Fruit fly (Drosophila melanogaster) whole organism, embryonic: Measurements from ENCODE around the gene CG34180.

Source experiments
- Adf1 ChIP-seq: fragments of 200-800 bp; sonication (Bioruptor generic); IDR thresholded peaks from 2 replicates; pipeline ENCODE4 v1.3.6; 2022; ENCODE audit warnings: missing biosample characterization, missing genetic modification characterization
- Atf6 ChIP-seq: fragments of 200-800 bp; sonication (Bioruptor generic); IDR thresholded peaks from 2 replicates; pipeline ENCODE4 v1.3.6; 2022; ENCODE audit warnings: missing biosample characterization, missing genetic modification characterization
- Awh ChIP-seq: fragments of 200-800 bp; sonication (Bioruptor generic); IDR thresholded peaks from 2 replicates; pipeline ENCODE4, ENCODE4 v1.3.6; 2022; ENCODE audit warnings: missing biosample characterization, missing genetic modification characterization
- Bdp1 ChIP-seq: fragments of 200-800 bp; sonication (Bioruptor generic); optimal IDR thresholded peaks from 3 replicates; lab custom pipeline; 2016; ENCODE audit warnings: missing biosample characterization, missing genetic modification characterization
- CG10431 ChIP-seq: fragments of 200-800 bp; sonication (Bioruptor generic); optimal IDR thresholded peaks from 3 replicates; lab custom pipeline; 2018; ENCODE audit warnings: missing biosample characterization, mild to moderate bottlenecking, missing genetic modification characterization
- CG10959 ChIP-seq: fragments of 200-800 bp; sonication (Bioruptor generic); IDR thresholded peaks from 2 replicates; pipeline ENCODE4 v1.3.6; 2022; ENCODE audit warnings: missing biosample characterization, missing genetic modification characterization
- CG11560 ChIP-seq: fragments of 200-800 bp; sonication (Bioruptor generic); IDR thresholded peaks from 3 replicates; pipeline ENCODE4 v1.3.6; 2022; ENCODE audit warnings: missing biosample characterization, missing genetic modification characterization
- CG11723 ChIP-seq: fragments of 200-800 bp; sonication (Bioruptor generic); optimal IDR thresholded peaks from 2 replicates; lab custom pipeline; 2017; ENCODE audit warnings: missing biosample characterization, mild to moderate bottlenecking, missing genetic modification characterization
- CG1233 ChIP-seq: fragments of 200-800 bp; sonication (Bioruptor generic); optimal IDR thresholded peaks from 4 replicates; lab custom pipeline; 2018; ENCODE audit warnings: missing biosample characterization, mild to moderate bottlenecking, missing genetic modification characterization
- CG13296 ChIP-seq: fragments of 200-800 bp; sonication (Bioruptor generic); optimal IDR thresholded peaks from 3 replicates; lab custom pipeline; 2018; ENCODE audit warnings: missing biosample characterization, mild to moderate bottlenecking, missing genetic modification characterization
- CG13624 ChIP-seq: fragments of 200-800 bp; sonication (Bioruptor generic); optimal IDR thresholded peaks from 2 replicates; lab custom pipeline; 2016; ENCODE audit warnings: missing biosample characterization, missing genetic modification characterization
- CG13894 ChIP-seq: fragments of 200-800 bp; sonication (Bioruptor generic); optimal IDR thresholded peaks from 3 replicates; lab custom pipeline; 2018; ENCODE audit warnings: missing biosample characterization, mild to moderate bottlenecking, missing genetic modification characterization, moderate library complexity
- CG17359 ChIP-seq: fragments of 200-800 bp; sonication (Bioruptor generic); optimal IDR thresholded peaks from 3 replicates; lab custom pipeline; 2018; ENCODE audit warnings: missing biosample characterization, mild to moderate bottlenecking, missing genetic modification characterization, moderate library complexity
- CG17385 ChIP-seq: fragments of 200-800 bp; sonication (Bioruptor generic); optimal IDR thresholded peaks from 3 replicates; lab custom pipeline; 2018; ENCODE audit warnings: missing biosample characterization, mild to moderate bottlenecking, missing genetic modification characterization
- CG17912 ChIP-seq: fragments of 200-800 bp; sonication (Bioruptor generic); optimal IDR thresholded peaks from 2 replicates; lab custom pipeline; 2018; ENCODE audit warnings: missing biosample characterization, mild to moderate bottlenecking, missing genetic modification characterization
- CG18011 ChIP-seq: fragments of 200-800 bp; sonication (Bioruptor generic); optimal IDR thresholded peaks from 2 replicates; lab custom pipeline; 2017; ENCODE audit warnings: missing biosample characterization, missing genetic modification characterization, mild to moderate bottlenecking, moderate library complexity, missing genotype
- CG30431 ChIP-seq: fragments of 200-800 bp; sonication (Bioruptor generic); optimal IDR thresholded peaks from 2 replicates; lab custom pipeline; 2017; ENCODE audit warnings: missing biosample characterization, missing genetic modification characterization
- CG32767 ChIP-seq: fragments of 200-800 bp; sonication (Bioruptor generic); IDR thresholded peaks from 2 replicates; pipeline ENCODE4 v1.3.6; 2022; ENCODE audit warnings: missing biosample characterization, missing genetic modification characterization
- CG32772 ChIP-seq: fragments of 200-800 bp; sonication (Bioruptor generic); IDR thresholded peaks from 2 replicates; pipeline ENCODE4 v1.3.6; 2022; ENCODE audit warnings: missing biosample characterization, missing genetic modification characterization
- CG33557 ChIP-seq: fragments of 200-800 bp; sonication (Bioruptor generic); optimal IDR thresholded peaks from 2 replicates; lab custom pipeline; 2019; ENCODE audit warnings: missing biosample characterization, mild to moderate bottlenecking, missing genetic modification characterization, moderate library complexity
- CG34376 ChIP-seq: fragments of 200-800 bp; sonication (Bioruptor generic); optimal IDR thresholded peaks from 2 replicates; lab custom pipeline; 2018; ENCODE audit warnings: missing biosample characterization, mild to moderate bottlenecking, missing genetic modification characterization
- CG34422 ChIP-seq: fragments of 200-800 bp; sonication (Bioruptor generic); IDR thresholded peaks from 3 replicates; pipeline ENCODE4 v1.3.6; 2022; ENCODE audit warnings: missing biosample characterization, missing genetic modification characterization
- CG4854 ChIP-seq: fragments of 200-800 bp; sonication (Bioruptor generic); optimal IDR thresholded peaks from 2 replicates; lab custom pipeline; 2016; ENCODE audit warnings: missing biosample characterization, missing genetic modification characterization, inconsistent platforms
- CG6272 ChIP-seq: fragments of 200-800 bp; sonication (Bioruptor generic); IDR thresholded peaks from 2 replicates; pipeline ENCODE4 v1.3.6; 2022; ENCODE audit warnings: missing biosample characterization, missing genetic modification characterization
- CG9215 ChIP-seq: fragments of 200-800 bp; sonication (Bioruptor generic); IDR thresholded peaks from 2 replicates; pipeline ENCODE4 v1.3.6; 2022; ENCODE audit warnings: missing biosample characterization, missing genetic modification characterization
- Deaf1 ChIP-seq: fragments of 200-800 bp; optimal IDR thresholded peaks from 3 replicates; lab custom pipeline; 2019; ENCODE audit warnings: missing biosample characterization, mild to moderate bottlenecking, missing genetic modification characterization, moderate library complexity
- Elba2 ChIP-seq: fragments of 200-800 bp; sonication (Bioruptor generic); optimal IDR thresholded peaks from 3 replicates; lab custom pipeline; 2016; ENCODE audit warnings: missing biosample characterization, missing genetic modification characterization
- Ets97D ChIP-seq: fragments of 200-800 bp; sonication (Bioruptor generic); optimal IDR thresholded peaks from 3 replicates; lab custom pipeline; 2016; ENCODE audit warnings: missing biosample characterization, missing genetic modification characterization
- Fer1 ChIP-seq: fragments of 200-800 bp; sonication (Bioruptor generic); optimal IDR thresholded peaks from 2 replicates; lab custom pipeline; 2017; ENCODE audit warnings: missing biosample characterization, mild to moderate bottlenecking, missing genetic modification characterization
- abd-A ChIP-seq: fragments of 200-800 bp; sonication (Bioruptor generic); optimal IDR thresholded peaks from 3 replicates; lab custom pipeline; 2019; ENCODE audit warnings: missing biosample characterization, mild to moderate bottlenecking, missing genetic modification characterization, moderate library complexity
- ac ChIP-seq: fragments of 200-800 bp; sonication (Bioruptor generic); optimal IDR thresholded peaks from 3 replicates; lab custom pipeline; 2017; ENCODE audit warnings: missing biosample characterization, mild to moderate bottlenecking, missing genetic modification characterization
- chinmo ChIP-seq: fragments of 200-800 bp; sonication (Bioruptor generic); IDR thresholded peaks from 4 replicates; pipeline ENCODE4 v1.3.6; 2022; ENCODE audit warnings: missing biosample characterization, missing genetic modification characterization; ENCODE audit not compliant: partially characterized antibody
- ci ChIP-seq: fragments of 200-800 bp; sonication (Bioruptor generic); IDR thresholded peaks from 3 replicates; pipeline ENCODE4 v1.3.6; 2022; ENCODE audit warnings: missing biosample characterization, missing genetic modification characterization
- crol ChIP-seq: fragments of 200-800 bp; sonication (Bioruptor generic); IDR thresholded peaks from 2 replicates; pipeline ENCODE4 v1.3.6; 2022; ENCODE audit warnings: missing biosample characterization, missing genetic modification characterization
- gce ChIP-seq: fragments of 200-800 bp; sonication (Bioruptor generic); IDR thresholded peaks from 3 replicates; pipeline ENCODE4 v1.3.6; 2022; ENCODE audit warnings: missing biosample characterization, missing genetic modification characterization
- kni ChIP-seq: fragments of 200-800 bp; sonication (Bioruptor generic); optimal IDR thresholded peaks from 3 replicates; lab custom pipeline; 2017; ENCODE audit warnings: mild to moderate bottlenecking, missing biosample characterization, missing genetic modification reagents, missing genetic modification characterization
- lola ChIP-seq, 3 experiments: fragments of >200 bp in 2 of 3; fragments of 200-800 bp in 1 of 3; sonication (Bioruptor generic) in 1 of 3; optimal IDR thresholded peaks; 2 replicates each; lab custom pipeline; 2017 to 2019; ENCODE audit warnings: missing biosample characterization in 3 of 3, missing genetic modification characterization in 3 of 3, mild to moderate bottlenecking in 1 of 3, moderate library complexity in 1 of 3
- nerfin-1 ChIP-seq: fragments of 200-800 bp; sonication (Bioruptor generic); optimal IDR thresholded peaks from 3 replicates; lab custom pipeline; 2019; ENCODE audit warnings: missing biosample characterization, mild to moderate bottlenecking, missing genetic modification characterization, moderate library complexity
- onecut ChIP-seq: fragments of 200-800 bp; sonication (Bioruptor generic); IDR thresholded peaks from 2 replicates; pipeline ENCODE4 v1.3.6; 2022; ENCODE audit warnings: missing biosample characterization, missing genetic modification characterization
- phol ChIP-seq: fragments of 200-800 bp; sonication (Bioruptor generic); optimal IDR thresholded peaks from 3 replicates; lab custom pipeline; 2018; ENCODE audit warnings: missing biosample characterization, mild to moderate bottlenecking, missing genetic modification characterization, moderate library complexity
- pros ChIP-seq: fragments of 200-800 bp; sonication (Bioruptor generic); optimal IDR thresholded peaks from 3 replicates; lab custom pipeline; 2019; ENCODE audit warnings: missing biosample characterization, mild to moderate bottlenecking, missing genetic modification characterization, moderate library complexity
- row ChIP-seq: fragments of 200-800 bp; sonication (Bioruptor generic); IDR thresholded peaks from 3 replicates; pipeline ENCODE4 v1.3.6; 2022; ENCODE audit warnings: missing biosample characterization, missing genetic modification characterization
- sqz ChIP-seq: fragments of 200-800 bp; sonication (Bioruptor generic); optimal IDR thresholded peaks from 3 replicates; lab custom pipeline; 2018; ENCODE audit warnings: missing biosample characterization, mild to moderate bottlenecking, missing genetic modification characterization
- tio ChIP-seq: fragments of 200-800 bp; sonication (Bioruptor generic); optimal IDR thresholded peaks from 2 replicates; lab custom pipeline; 2017; ENCODE audit warnings: missing biosample characterization, missing genetic modification characterization, inconsistent platforms
- vvl ChIP-seq: fragments of 200-800 bp; sonication (Bioruptor generic); IDR thresholded peaks from 2 replicates; pipeline ENCODE4 v1.3.6; 2022; ENCODE audit warnings: missing biosample characterization, missing genetic modification characterization
- z ChIP-seq: fragments of 200-800 bp; sonication (Bioruptor generic); IDR thresholded peaks from 3 replicates; pipeline ENCODE4 v1.3.6; 2022; ENCODE audit warnings: missing biosample characterization, missing genetic modification characterization

CG34180 gene

dm6 chr2L:6090786-6091716 is 30.7 kb downstream of the CG34180 start, which contains the start of gene CG45075 (continued):
- no peak for TF ChIP-seq CG18011 (GFP tag; lab: Kevin White, UChicago)
- no peak for TF ChIP-seq CG11560 (tag; lab: Robert Waterston, UW)
- TF ChIP-seq, all 482 proteins: peak for 55

dm6 chr2L:6092300-6092699 is 32.0 kb downstream of the CG34180 start:
- TF ChIP-seq Atf6 (GFP tag; lab: Robert Waterston, UW) (0 out of 2 replicates have a peak, but pooled peaks have one; percentile 14), crol (GFP tag; lab: Robert Waterston, UW) (peak; percentile 31; the same call in 1 of the 2 replicates), CG32772 (GFP tag; lab: Robert Waterston, UW) (0 out of 2 replicates have a peak, but pooled peaks have one; percentile 24), onecut (peak; percentile 32; the same call in 1 of the 2 replicates), row (GFP tag; lab: Robert Waterston, UW) (no peak), phol (peak; percentile 64), gce (GFP tag; lab: Robert Waterston, UW) (0 out of 3 replicates have a peak, but pooled peaks have one; percentile 40), tio (GFP tag; lab: Kevin White, UChicago) (no peak), CG17385 (GFP tag; lab: Kevin White, UChicago) (no peak), CG13894 (tag; lab: Kevin White, UChicago) (peak; percentile 98), nerfin-1 (tag; lab: Kevin White, UChicago) (peak; percentile 39), ci (GFP tag; lab: Robert Waterston, UW) (peak; percentile 36; the same call in 1 of the 3 replicates), vvl (GFP tag; lab: Robert Waterston, UW) (0 out of 2 replicates have a peak, but pooled peaks have one; percentile 14), abd-A (tag; lab: Kevin White, UChicago) (peak; percentile 62), Awh (no peak), z (GFP tag; lab: Robert Waterston, UW) (peak; percentile 73; the same call in 2 of the 3 replicates), CG30431 (GFP tag; lab: Kevin White, UChicago) (no peak), Adf1 (GFP tag; lab: Robert Waterston, UW) (peak; percentile 15; the same call in 1 of the 2 replicates), CG17359 (tag; lab: Kevin White, UChicago) (peak; percentile 34), CG9215 (GFP tag; lab: Robert Waterston, UW) (no peak), CG34422 (GFP tag; lab: Robert Waterston, UW) (0 out of 3 replicates have a peak, but pooled peaks have one; percentile 50), Ets97D (GFP tag; lab: Kevin White, UChicago) (peak; percentile 59), CG10431 (GFP tag; lab: Kevin White, UChicago) (peak; percentile 34), chinmo (GFP tag; lab: Robert Waterston, UW) (0 out of 4 replicates have a peak, but pooled peaks have one; percentile 48), kni (GFP tag; lab: Kevin White, UChicago) (peak; percentile 65), sqz (peak; percentile 93), CG13624 (GFP tag; lab: Kevin White, UChicago) (peak; percentile 26), Bdp1 (no peak), CG32767 (GFP tag; lab: Robert Waterston, UW) (peak; percentile 65; the same call in 1 of the 2 replicates), CG4854 (no peak), CG11723 (GFP tag; lab: Kevin White, UChicago) (no peak), CG13296 (GFP tag; lab: Kevin White, UChicago) (peak; percentile 33), CG33557 (GFP tag; lab: Kevin White, UChicago) (peak; percentile 12), CG6272 (GFP tag; lab: Robert Waterston, UW) (no peak), CG34376 (peak; percentile 34), CG10959 (GFP tag; lab: Robert Waterston, UW) (no peak), CG1233 (GFP tag; lab: Kevin White, UChicago) (no peak), lola (GFP tag; optimal IDR thresholded peaks at IDR 0.05; lab: Kevin White, UChicago) (no peak), ac (no peak), Deaf1 (tag; lab: Kevin White, UChicago) (peak; percentile 9), Fer1 (peak; percentile 42), pros (GFP tag; lab: Kevin White, UChicago) (peak; percentile 98), CG17912 (GFP tag; lab: Kevin White, UChicago) (no peak), Elba2 (GFP tag; lab: Kevin White, UChicago) (no peak)
